Fruit fly (Drosophila melanogaster) whole organism, embryonic: ENCODE measurements around the gene CG32712.

ENCODE experiments used
- Aef1 ChIP-seq: fragments of 200-800 bp; sonication (Bioruptor generic); IDR thresholded peaks from 3 replicates; pipeline ENCODE4 v1.3.6; 2022; ENCODE audit warnings: missing biosample characterization, missing genetic modification characterization
- Atf6 ChIP-seq: fragments of 200-800 bp; sonication (Bioruptor generic); IDR thresholded peaks from 2 replicates; pipeline ENCODE4 v1.3.6; 2022; ENCODE audit warnings: missing biosample characterization, missing genetic modification characterization
- B-H2 ChIP-seq: fragments of 200-800 bp; sonication (Bioruptor generic); optimal IDR thresholded peaks from 2 replicates; lab custom pipeline; 2018; ENCODE audit warnings: missing biosample characterization, mild to moderate bottlenecking, missing genetic modification characterization
- CG11093 ChIP-seq: fragments of 200-800 bp; sonication (Bioruptor generic); IDR thresholded peaks from 3 replicates; pipeline ENCODE4 v1.3.6; 2022; ENCODE audit warnings: missing biosample characterization, missing genetic modification characterization
- CG11247 ChIP-seq: fragments of 200-800 bp; sonication (Bioruptor generic); IDR thresholded peaks from 2 replicates; pipeline ENCODE4 v1.3.6; 2022; ENCODE audit warnings: missing biosample characterization, missing genetic modification characterization
- CG14860 ChIP-seq: fragments of 200-800 bp; sonication (Bioruptor generic); IDR thresholded peaks from 3 replicates; pipeline ENCODE4 v1.3.6; 2022; ENCODE audit warnings: missing biosample characterization, missing genetic modification characterization; ENCODE audit not compliant: partially characterized antibody
- CG15479 ChIP-seq: fragments of 200-800 bp; sonication (Bioruptor generic); optimal IDR thresholded peaks from 3 replicates; lab custom pipeline; 2019; ENCODE audit warnings: missing biosample characterization, mild to moderate bottlenecking, missing genetic modification characterization, moderate library complexity
- CG2712 ChIP-seq: fragments of 200-800 bp; optimal IDR thresholded peaks from 3 replicates; lab custom pipeline; 2019; ENCODE audit warnings: missing biosample characterization, mild to moderate bottlenecking, missing genetic modification characterization, moderate library complexity
- CG31365 ChIP-seq: fragments of 200-800 bp; sonication (Bioruptor generic); optimal IDR thresholded peaks from 2 replicates; lab custom pipeline; 2018; ENCODE audit warnings: missing biosample characterization, mild to moderate bottlenecking, missing genetic modification characterization
- CG32772 ChIP-seq: fragments of 200-800 bp; sonication (Bioruptor generic); IDR thresholded peaks from 2 replicates; pipeline ENCODE4 v1.3.6; 2022; ENCODE audit warnings: missing biosample characterization, missing genetic modification characterization
- CG34224 ChIP-seq: fragments of 200-800 bp; sonication (Bioruptor generic); IDR thresholded peaks from 3 replicates; pipeline ENCODE4 v1.3.6; 2022; ENCODE audit warnings: missing biosample characterization, missing genetic modification characterization; ENCODE audit not compliant: partially characterized antibody
- CG34376 ChIP-seq: fragments of 200-800 bp; sonication (Bioruptor generic); optimal IDR thresholded peaks from 2 replicates; lab custom pipeline; 2018; ENCODE audit warnings: missing biosample characterization, mild to moderate bottlenecking, missing genetic modification characterization
- CG4282 ChIP-seq: fragments of 200-800 bp; sonication (Bioruptor generic); optimal IDR thresholded peaks from 2 replicates; lab custom pipeline; 2016; ENCODE audit warnings: missing biosample characterization, missing genetic modification characterization
- CG4730 ChIP-seq: fragments of 200-800 bp; sonication (Bioruptor generic); IDR thresholded peaks from 2 replicates; pipeline ENCODE4 v1.3.6; 2022; ENCODE audit warnings: missing biosample characterization, missing genetic modification characterization
- CG4820 ChIP-seq: fragments of 200-800 bp; sonication (Bioruptor generic); optimal IDR thresholded peaks from 3 replicates; lab custom pipeline; 2016; ENCODE audit warnings: missing biosample characterization, missing genetic modification characterization
- CG7745 ChIP-seq: fragments of 200-800 bp; sonication (Bioruptor generic); optimal IDR thresholded peaks from 2 replicates; lab custom pipeline; 2018; ENCODE audit warnings: missing biosample characterization, mild to moderate bottlenecking, missing genetic modification characterization, moderate library complexity
- CG7963 ChIP-seq: fragments of 200-800 bp; sonication (Bioruptor generic); IDR thresholded peaks from 3 replicates; pipeline ENCODE4 v1.3.6; 2022; ENCODE audit warnings: missing biosample characterization, missing genetic modification characterization; ENCODE audit not compliant: partially characterized antibody
- CG9609 ChIP-seq: fragments of 200-800 bp; sonication (Bioruptor generic); optimal IDR thresholded peaks from 3 replicates; lab custom pipeline; 2016; ENCODE audit warnings: missing biosample characterization, missing genetic modification characterization
- CG9727 ChIP-seq: fragments of 200-800 bp; sonication (Bioruptor generic); optimal IDR thresholded peaks from 3 replicates; lab custom pipeline; 2017; ENCODE audit warnings: missing biosample characterization, mild to moderate bottlenecking, missing genetic modification characterization
- CG9797 ChIP-seq: fragments of 200-800 bp; sonication (Bioruptor generic); optimal IDR thresholded peaks from 3 replicates; lab custom pipeline; 2018; ENCODE audit warnings: missing biosample characterization, mild to moderate bottlenecking, missing genetic modification characterization
- CG9817 ChIP-seq: fragments of 200-800 bp; sonication (Bioruptor generic); optimal IDR thresholded peaks from 2 replicates; lab custom pipeline; 2018; ENCODE audit warnings: missing biosample characterization, mild to moderate bottlenecking, missing genetic modification characterization, moderate library complexity
- CkIIα-i1 ChIP-seq: fragments of 200-800 bp; sonication (Bioruptor generic); IDR thresholded peaks from 2 replicates; pipeline ENCODE4 v1.3.6; 2022; ENCODE audit warnings: missing biosample characterization, missing genetic modification characterization
- Elba2 ChIP-seq: fragments of 200-800 bp; sonication (Bioruptor generic); optimal IDR thresholded peaks from 3 replicates; lab custom pipeline; 2016; ENCODE audit warnings: missing biosample characterization, missing genetic modification characterization
- GATAe ChIP-seq: fragments of 200-800 bp; sonication (Bioruptor generic); conservative IDR thresholded peaks from 2 replicates; pipeline ENCODE4 v1.3.6; 2022; ENCODE audit warnings: missing biosample characterization, missing genetic modification characterization
- Jarid2 ChIP-seq: fragments of 200-800 bp; sonication (Bioruptor generic); optimal IDR thresholded peaks from 3 replicates; lab custom pipeline; 2017; ENCODE audit warnings: mild to moderate bottlenecking, missing biosample characterization, missing genetic modification reagents, missing genetic modification characterization
- MBD-R2 ChIP-seq: fragments of 200-800 bp; sonication (Bioruptor generic); IDR thresholded peaks from 2 replicates; pipeline ENCODE4 v1.3.6; 2022; ENCODE audit warnings: missing biosample characterization, missing genetic modification characterization
- NC2β ChIP-seq: fragments of 200-800 bp; sonication (Bioruptor generic); optimal IDR thresholded peaks from 2 replicates; lab custom pipeline; 2016; ENCODE audit warnings: missing biosample characterization, missing genetic modification characterization
- Optix ChIP-seq: fragments of 200-800 bp; sonication (Bioruptor generic); IDR thresholded peaks from 3 replicates; pipeline ENCODE4 v1.3.6; 2022; ENCODE audit warnings: missing biosample characterization, missing genetic modification characterization
- ash1 ChIP-seq: fragments of 200-800 bp; sonication (Bioruptor generic); optimal IDR thresholded peaks from 2 replicates; lab custom pipeline; 2018; ENCODE audit warnings: missing biosample characterization, mild to moderate bottlenecking, missing genetic modification characterization
- btn ChIP-seq: fragments of 200-800 bp; sonication (Bioruptor generic); optimal IDR thresholded peaks from 2 replicates; lab custom pipeline; 2016; ENCODE audit warnings: missing biosample characterization, missing genetic modification characterization
- cato ChIP-seq: fragments of 200-800 bp; sonication (Bioruptor generic); optimal IDR thresholded peaks from 2 replicates; lab custom pipeline; 2016; ENCODE audit warnings: missing biosample characterization, missing genetic modification characterization, borderline replicate concordance
- cg ChIP-seq: fragments of 200-800 bp; sonication (Bioruptor generic); optimal IDR thresholded peaks from 3 replicates; lab custom pipeline; 2019; ENCODE audit warnings: missing biosample characterization, mild to moderate bottlenecking, missing genetic modification characterization, moderate library complexity
- ci ChIP-seq: fragments of 200-800 bp; sonication (Bioruptor generic); IDR thresholded peaks from 3 replicates; pipeline ENCODE4 v1.3.6; 2022; ENCODE audit warnings: missing biosample characterization, missing genetic modification characterization
- croc ChIP-seq: fragments of 200-800 bp; sonication (Bioruptor generic); conservative IDR thresholded peaks from 3 replicates; pipeline ENCODE4 v1.3.6; 2022; ENCODE audit warnings: missing biosample characterization, missing genetic modification characterization
- crp ChIP-seq, 2 experiments: fragments of 200-800 bp; sonication (Bioruptor generic); optimal IDR thresholded peaks; 2 replicates in 1 of 2; 3 replicates in 1 of 2; lab custom pipeline; 2017; ENCODE audit warnings: missing biosample characterization in 2 of 2, missing genetic modification characterization in 2 of 2, mild to moderate bottlenecking in 1 of 2, moderate library complexity in 1 of 2
- dm ChIP-seq: fragments of 200-800 bp; sonication (Bioruptor generic); optimal IDR thresholded peaks from 3 replicates; lab custom pipeline; 2016; ENCODE audit warnings: missing biosample characterization, missing genetic modification characterization
- eyg ChIP-seq: fragments of 200-800 bp; sonication (Bioruptor generic); optimal IDR thresholded peaks from 3 replicates; lab custom pipeline; 2016; ENCODE audit warnings: missing biosample characterization, missing genetic modification characterization
- fd64A ChIP-seq: fragments of 200-800 bp; sonication (Bioruptor generic); optimal IDR thresholded peaks from 3 replicates; lab custom pipeline; 2018; ENCODE audit warnings: missing biosample characterization, mild to moderate bottlenecking, missing genetic modification characterization
- ftz-f1 ChIP-seq: fragments of 200-800 bp; sonication (Bioruptor generic); optimal IDR thresholded peaks from 2 replicates; lab custom pipeline; 2016; ENCODE audit warnings: missing biosample characterization, missing genetic modification characterization
- h ChIP-seq: fragments of >200 bp; optimal IDR thresholded peaks from 2 replicates; lab custom pipeline; 2017
- hb ChIP-seq: fragments of 200-800 bp; sonication (Bioruptor generic); IDR thresholded peaks from 3 replicates; pipeline ENCODE4 v1.3.6; 2022; ENCODE audit warnings: missing biosample characterization, missing genetic modification characterization; ENCODE audit not compliant: partially characterized antibody
- hkb ChIP-seq, 2 experiments: fragments of 200-800 bp in 1 of 2; fragments of >200 bp in 1 of 2; sonication (Bioruptor generic) in 1 of 2; IDR thresholded peaks in 1 of 2; optimal IDR thresholded peaks in 1 of 2; 2 replicates each; pipeline versions ENCODE4 v1.3.6 to Lab custom; 2017 to 2022; ENCODE audit warnings: missing biosample characterization in 1 of 2, missing genetic modification characterization in 1 of 2
- jumu ChIP-seq: fragments of 200-800 bp; sonication (Bioruptor generic); optimal IDR thresholded peaks from 3 replicates; lab custom pipeline; 2016; ENCODE audit warnings: missing biosample characterization, missing genetic modification characterization
- knrl ChIP-seq: fragments of 200-800 bp; sonication (Bioruptor generic); IDR thresholded peaks from 3 replicates; pipeline ENCODE4 v1.3.6; 2022; ENCODE audit warnings: missing biosample characterization, missing genetic modification characterization; ENCODE audit not compliant: partially characterized antibody
- lab ChIP-seq: fragments of 200-800 bp; sonication (Bioruptor generic); optimal IDR thresholded peaks from 3 replicates; lab custom pipeline; 2017; ENCODE audit warnings: missing biosample characterization, missing genetic modification characterization, mild to moderate bottlenecking, moderate library complexity, missing genetic modification reagents
- rib ChIP-seq: fragments of 200-800 bp; sonication (Bioruptor generic); IDR thresholded peaks from 2 replicates; pipeline ENCODE4 v1.3.6; 2022; ENCODE audit warnings: missing biosample characterization, missing genetic modification characterization
- slbo ChIP-seq: fragments of 200-800 bp; sonication (Bioruptor generic); IDR thresholded peaks from 2 replicates; pipeline ENCODE4 v1.3.6; 2022; ENCODE audit warnings: missing biosample characterization, missing genetic modification characterization
- sug ChIP-seq: fragments of 200-800 bp; optimal IDR thresholded peaks from 2 replicates; lab custom pipeline; 2019; ENCODE audit warnings: missing biosample characterization, mild to moderate bottlenecking, missing genetic modification characterization, moderate library complexity
- trem ChIP-seq: fragments of 200-800 bp; optimal IDR thresholded peaks from 3 replicates; lab custom pipeline; 2019; ENCODE audit warnings: missing biosample characterization, mild to moderate bottlenecking, missing genetic modification characterization, moderate library complexity

CG32712 gene

DNA sequence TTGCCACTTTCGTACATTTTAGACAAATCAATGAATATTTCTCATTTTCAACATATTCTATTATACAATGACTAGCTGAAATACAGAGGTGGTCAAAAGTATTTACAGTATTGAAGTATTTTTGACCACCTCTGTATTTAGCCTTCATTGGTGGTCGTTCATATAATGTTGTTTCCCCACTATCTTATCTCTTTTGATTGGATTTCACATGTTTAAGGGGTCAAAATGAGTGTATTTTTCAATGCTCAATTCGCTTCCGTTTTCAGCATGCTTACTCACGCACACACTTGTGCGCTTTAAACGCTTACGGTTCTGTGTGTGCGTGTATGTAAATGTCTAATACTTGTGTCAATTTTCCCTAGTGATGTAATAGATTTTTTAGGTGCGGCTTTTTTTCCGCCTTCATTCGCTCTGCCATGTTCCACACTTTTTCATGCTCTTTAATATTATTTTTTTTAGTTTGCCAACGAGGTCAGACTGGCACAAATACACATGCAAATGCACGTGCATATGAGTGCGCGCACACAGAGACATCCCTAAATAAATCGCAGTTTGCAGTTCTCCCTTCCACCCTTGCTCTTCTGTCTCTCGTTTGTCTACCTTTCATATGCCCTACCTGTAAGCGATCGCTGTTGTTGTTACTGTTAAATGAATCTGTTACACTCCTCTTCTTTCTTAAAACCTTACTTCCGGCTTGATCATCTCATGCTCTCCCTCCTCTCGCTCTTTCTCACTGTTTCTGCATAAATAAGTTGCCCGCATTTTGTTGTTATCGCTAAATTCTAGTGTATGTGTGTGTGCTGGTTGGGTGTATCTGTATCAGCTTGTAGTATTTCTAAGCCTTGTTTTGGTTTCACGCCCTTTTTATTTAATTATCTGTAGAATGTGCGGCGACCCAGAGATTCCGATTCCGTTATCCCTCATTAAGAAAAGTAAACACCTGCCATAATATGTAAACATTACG, 21.1 kb downstream of the CG32712 start (continued):
- TF ChIP-seq CG4820 (GFP tag; lab: Kevin White, UChicago): no peak
- TF ChIP-seq CG4730 (GFP tag; lab: Robert Waterston, UW): no peak
- TF ChIP-seq NC2β (GFP tag; lab: Kevin White, UChicago): no peak
- no peak for TF ChIP-seq CG31365 (tag; lab: Kevin White, UChicago)
- no peak for TF ChIP-seq CG34376 (GFP tag; lab: Kevin White, UChicago)
- TF ChIP-seq sug (tag; lab: Kevin White, UChicago): peak; percentile 94
- no peak for TF ChIP-seq jumu (GFP tag; lab: Kevin White, UChicago)
- no peak for TF ChIP-seq CG7963
- no peak for TF ChIP-seq CG9817 (tag; lab: Kevin White, UChicago)
- TF ChIP-seq Aef1 (GFP tag; lab: Robert Waterston, UW): no peak
- TF ChIP-seq CG14860 (GFP tag; lab: Robert Waterston, UW): no peak
- no peak for TF ChIP-seq B-H2 (GFP tag; lab: Kevin White, UChicago)
- no peak for TF ChIP-seq CG11093 (GFP tag; lab: Robert Waterston, UW)
- TF ChIP-seq Optix (GFP tag; lab: Robert Waterston, UW): no peak
- TF ChIP-seq CG4282 (GFP tag; lab: Kevin White, UChicago): no peak
- no peak for TF ChIP-seq CkIIα-i1
- no peak for TF ChIP-seq trem
- no peak for TF ChIP-seq CG7745
- no peak for TF ChIP-seq CG9797 (GFP tag; lab: Kevin White, UChicago)
- no peak for TF ChIP-seq Elba2 (GFP tag; lab: Kevin White, UChicago)
- TF ChIP-seq CG34224 (GFP tag; lab: Robert Waterston, UW): no peak
- TF ChIP-seq CG9609 (GFP tag; lab: Kevin White, UChicago): no peak
- TF ChIP-seq hb: no peak
- no peak for TF ChIP-seq dm (GFP tag; lab: Kevin White, UChicago)
- no peak for TF ChIP-seq cato (GFP tag; lab: Kevin White, UChicago)
- TF ChIP-seq hkb (optimal IDR thresholded peaks at IDR 0.05; lab: Kevin White, UChicago): no peak
- peak; percentile 7; the same call in 1 of the 2 replicates for TF ChIP-seq hkb (GFP tag; IDR thresholded peaks at IDR 0.05; lab: Robert Waterston, UW)
- no peak for TF ChIP-seq Jarid2 (GFP tag; lab: Kevin White, UChicago)
- TF ChIP-seq fd64A (GFP tag; lab: Kevin White, UChicago): no peak
- peak; percentile 58; the same call in 1 of the 3 replicates for TF ChIP-seq ci (GFP tag; lab: Robert Waterston, UW)
- no peak for TF ChIP-seq crp (GFP tag; optimal IDR thresholded peaks at IDR 0.05; lab: Kevin White, UChicago)
- TF ChIP-seq rib (GFP tag; lab: Robert Waterston, UW): no peak
- no peak for TF ChIP-seq CG9727 (GFP tag; lab: Kevin White, UChicago)
- no peak for TF ChIP-seq croc
- no peak for TF ChIP-seq h
- peak; percentile 17 for TF ChIP-seq ftz-f1 (GFP tag; lab: Kevin White, UChicago)
- no peak for TF ChIP-seq Atf6
- peak; percentile 49 for TF ChIP-seq lab (GFP tag; lab: Kevin White, UChicago)
- no peak for TF ChIP-seq CG2712
- TF ChIP-seq btn (GFP tag; lab: Kevin White, UChicago): no peak
- no peak for TF ChIP-seq eyg (GFP tag; lab: Kevin White, UChicago)
- no peak for TF ChIP-seq slbo (GFP tag; lab: Robert Waterston, UW)
- TF ChIP-seq MBD-R2 (GFP tag; lab: Robert Waterston, UW): no peak
- TF ChIP-seq CG32772: no peak
- TF ChIP-seq cg: peak; percentile 83
- TF ChIP-seq ash1 (GFP tag; lab: Kevin White, UChicago): no peak
- peak; percentile 86 for TF ChIP-seq CG15479 (GFP tag; lab: Kevin White, UChicago)
- TF ChIP-seq CG11247: no peak
- no peak for TF ChIP-seq knrl (GFP tag; lab: Robert Waterston, UW)
- TF ChIP-seq GATAe: no peak
